Worm (Caenorhabditis elegans) whole organism, L1 larva: ENCODE data around the gene F28C10.1.

Source experiments
- C34B4.2 ChIP-seq: sonication (generic microtip); optimal IDR thresholded peaks from 2 replicates; lab custom pipeline; 2017; ENCODE audit warnings: mild to moderate bottlenecking, missing genetic modification characterization, missing compliant biosample characterization
- F16B12.6 ChIP-seq: fragments of 150-350 bp; optimal IDR thresholded peaks from 2 replicates; lab custom pipeline; 2014; ENCODE audit warnings: missing biosample characterization, missing genetic modification characterization
- blmp-1 ChIP-seq: fragments of 150-350 bp; optimal IDR thresholded peaks from 2 replicates; lab custom pipeline; 2014; ENCODE audit warnings: missing biosample characterization, missing genetic modification characterization
- ceh-63 ChIP-seq: fragments of 200-800 bp; sonication (Bioruptor generic); optimal IDR thresholded peaks from 2 replicates; lab custom pipeline; 2018; ENCODE audit warnings: mild to moderate bottlenecking, missing genetic modification characterization, missing compliant biosample characterization
- ceh-82 ChIP-seq, 3 experiments: fragments of 150-350 bp in 1 of 3; sonication (generic microtip) in 2 of 3; optimal IDR thresholded peaks; 2 replicates each; lab custom pipeline; 2014 to 2017; ENCODE audit warnings: missing biosample characterization in 3 of 3, missing genetic modification characterization in 3 of 3
- ceh-90 ChIP-seq: sonication (generic microtip); optimal IDR thresholded peaks from 2 replicates; lab custom pipeline; 2016; ENCODE audit warnings: missing genetic modification characterization, missing compliant biosample characterization
- dsc-1 ChIP-seq: sonication (generic microtip); optimal IDR thresholded peaks from 2 replicates; lab custom pipeline; 2016; ENCODE audit warnings: mild to moderate bottlenecking, missing genetic modification characterization, missing compliant biosample characterization
- efl-1 ChIP-seq, 4 experiments: fragments of 150-350 bp; optimal IDR thresholded peaks in 3 of 4; peaks in 1 of 4; 1 replicate in 1 of 4; 2 replicates in 3 of 4; lab custom pipeline; 2014; ENCODE audit warnings: missing biosample characterization in 2 of 4, missing genetic modification characterization in 2 of 4, missing genetic modification reagents in 2 of 4
- egl-13 ChIP-seq: sonication (generic microtip); optimal IDR thresholded peaks from 2 replicates; lab custom pipeline; 2016; ENCODE audit warnings: missing genotype, missing genetic modification reagents, missing genetic modification characterization, missing compliant biosample characterization
- egl-27 ChIP-seq, 2 experiments: fragments of 150-350 bp in 1 of 2; sonication (generic microtip); optimal IDR thresholded peaks; 3 replicates each; lab custom pipeline; 2017 to 2018; ENCODE audit warnings: missing biosample characterization in 2 of 2, missing genetic modification characterization in 2 of 2, missing genetic modification reagents in 2 of 2
- elt-3 ChIP-seq, 6 experiments: fragments of 150-350 bp in 1 of 6; sonication (generic microtip); optimal IDR thresholded peaks; 2 replicates each; lab custom pipeline; 2017 to 2018; ENCODE audit warnings: missing biosample characterization in 6 of 6, missing genetic modification characterization in 6 of 6, inconsistent platforms in 1 of 6
- fkh-4 ChIP-seq: sonication (generic microtip); optimal IDR thresholded peaks from 2 replicates; lab custom pipeline; 2016; ENCODE audit warnings: missing compliant biosample characterization, missing genetic modification characterization, borderline replicate concordance
- fkh-8 ChIP-seq: sonication (generic microtip); optimal IDR thresholded peaks from 2 replicates; lab custom pipeline; 2016; ENCODE audit warnings: mild to moderate bottlenecking, missing genetic modification characterization, missing compliant biosample characterization
- fos-1 ChIP-seq: fragments of 150-350 bp; optimal IDR thresholded peaks from 2 replicates; lab custom pipeline; 2014; ENCODE audit warnings: missing biosample characterization, missing genetic modification characterization
- lsy-2 ChIP-seq, 2 experiments: fragments of 150-350 bp; optimal IDR thresholded peaks; 2 replicates each; lab custom pipeline; 2014; ENCODE audit warnings: missing biosample characterization in 2 of 2, missing genetic modification characterization in 2 of 2
- mep-1 ChIP-seq: fragments of 150-350 bp; optimal IDR thresholded peaks from 2 replicates; lab custom pipeline; 2014; ENCODE audit warnings: missing biosample characterization, missing genetic modification characterization
- nhr-237 ChIP-seq: fragments of 150-350 bp; optimal IDR thresholded peaks from 2 replicates; lab custom pipeline; 2014; ENCODE audit warnings: missing biosample characterization, missing genetic modification characterization
- nhr-47 ChIP-seq: sonication (generic microtip); optimal IDR thresholded peaks from 2 replicates; lab custom pipeline; 2016; ENCODE audit warnings: mild to moderate bottlenecking, missing genetic modification characterization, moderate library complexity, missing compliant biosample characterization
- nhr-77 ChIP-seq: fragments of 150-350 bp; optimal IDR thresholded peaks from 2 replicates; lab custom pipeline; 2014; ENCODE audit warnings: missing biosample characterization, missing genetic modification characterization
- nhr-85 ChIP-seq: sonication (generic microtip); peaks from one replicate; lab custom pipeline; 2016; ENCODE audit warnings: missing genetic modification characterization, inconsistent platforms, missing compliant biosample characterization
- nhr-90 ChIP-seq: sonication (generic microtip); optimal IDR thresholded peaks from 2 replicates; lab custom pipeline; 2016; ENCODE audit warnings: mild to moderate bottlenecking, missing genetic modification characterization, missing compliant biosample characterization; ENCODE audit not compliant: poor library complexity
- pax-3 ChIP-seq: fragments of 200-800 bp; sonication (Bioruptor generic); optimal IDR thresholded peaks from 2 replicates; lab custom pipeline; 2018; ENCODE audit warnings: mild to moderate bottlenecking, missing genetic modification characterization, moderate library complexity, missing compliant biosample characterization
- pqm-1 ChIP-seq: sonication (generic microtip); optimal IDR thresholded peaks from 3 replicates; lab custom pipeline; 2017; ENCODE audit warnings: missing biosample characterization, missing genetic modification characterization
- rnt-1 ChIP-seq: sonication (generic microtip); optimal IDR thresholded peaks from 2 replicates; lab custom pipeline; 2016; ENCODE audit warnings: mild to moderate bottlenecking, missing genetic modification characterization, moderate library complexity, missing compliant biosample characterization
- snpc-4 ChIP-seq: fragments of 150-350 bp; optimal IDR thresholded peaks from 2 replicates; lab custom pipeline; 2014; ENCODE audit warnings: missing biosample characterization, missing genetic modification characterization
- sptf-1 ChIP-seq: fragments of 150-350 bp; optimal IDR thresholded peaks from 2 replicates; lab custom pipeline; 2014; ENCODE audit warnings: missing biosample characterization, missing genetic modification characterization
- tlp-1 ChIP-seq: fragments of 150-350 bp; optimal IDR thresholded peaks from 2 replicates; lab custom pipeline; 2014; ENCODE audit warnings: missing biosample characterization, missing genetic modification characterization
- unc-130 ChIP-seq: fragments of 150-350 bp; optimal IDR thresholded peaks from 2 replicates; lab custom pipeline; 2017; ENCODE audit warnings: missing biosample characterization, missing genetic modification characterization, inconsistent platforms
- xbp-1 ChIP-seq: sonication (generic microtip); optimal IDR thresholded peaks from 2 replicates; lab custom pipeline; 2016; ENCODE audit warnings: missing genetic modification characterization, missing compliant biosample characterization
- zag-1 ChIP-seq: fragments of 150-350 bp; optimal IDR thresholded peaks from 2 replicates; lab custom pipeline; 2014; ENCODE audit warnings: missing biosample characterization, missing genetic modification characterization
- zip-4 ChIP-seq: fragments of 200-800 bp; sonication (Bioruptor generic); optimal IDR thresholded peaks from 2 replicates; lab custom pipeline; 2018; ENCODE audit warnings: mild to moderate bottlenecking, missing genetic modification characterization, moderate library complexity, missing compliant biosample characterization

Gene F28C10.1

ce11 chrX:504046-504843 lies 38.7 kb upstream of the F28C10.1 start (continued):
- no peak for TF ChIP-seq nhr-237 (tag; lab: Kevin White, UChicago)

DNA sequence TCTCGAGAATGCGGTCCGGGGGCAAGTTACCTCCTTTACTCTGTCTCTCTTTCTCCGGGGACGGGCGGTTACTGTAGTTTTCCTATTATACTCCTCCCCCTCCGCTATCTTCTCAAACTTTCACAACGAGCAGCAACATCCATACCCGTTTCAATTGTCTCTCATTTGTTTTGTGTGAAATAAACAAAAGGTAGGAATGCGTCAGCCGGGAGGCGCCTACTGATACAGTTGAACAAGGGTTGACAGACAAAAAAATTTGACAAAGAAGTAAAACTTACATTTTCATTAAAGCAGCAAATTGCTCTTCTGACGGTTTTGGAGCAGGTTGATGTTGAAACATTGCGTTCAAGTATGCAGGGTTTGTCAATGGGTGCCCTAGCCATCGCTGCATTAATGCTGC lies 37.9 kb upstream of the F28C10.1 start:
- TF ChIP-seq F16B12.6 (tag; lab: Kevin White, UChicago), result no peak
- TF ChIP-seq ceh-63, result no peak
- peak in 1 of 6 experiments; percentile 0 for TF ChIP-seq elt-3 (tag; optimal IDR thresholded peaks at IDR 0.05; lab: Kevin White, UChicago)
- peak; percentile 18 for TF ChIP-seq blmp-1 (tag; lab: Kevin White, UChicago)
- peak in 1 of 2 experiments; percentile 6 for TF ChIP-seq lsy-2 (tag; optimal IDR thresholded peaks at IDR 0.05; lab: Kevin White, UChicago)
- no peak for TF ChIP-seq efl-1 (optimal IDR thresholded peaks at IDR 0.05; lab: Kevin White, UChicago)
- TF ChIP-seq efl-1 (GFP tag; optimal IDR thresholded peaks at IDR 0.05 in 1 of 2; lab: Kevin White, UChicago), result peak in 1 of 2 experiments; percentile 28
- no peak for TF ChIP-seq xbp-1
- TF ChIP-seq nhr-85 (tag; lab: Kevin White, UChicago), result no peak

DNA sequence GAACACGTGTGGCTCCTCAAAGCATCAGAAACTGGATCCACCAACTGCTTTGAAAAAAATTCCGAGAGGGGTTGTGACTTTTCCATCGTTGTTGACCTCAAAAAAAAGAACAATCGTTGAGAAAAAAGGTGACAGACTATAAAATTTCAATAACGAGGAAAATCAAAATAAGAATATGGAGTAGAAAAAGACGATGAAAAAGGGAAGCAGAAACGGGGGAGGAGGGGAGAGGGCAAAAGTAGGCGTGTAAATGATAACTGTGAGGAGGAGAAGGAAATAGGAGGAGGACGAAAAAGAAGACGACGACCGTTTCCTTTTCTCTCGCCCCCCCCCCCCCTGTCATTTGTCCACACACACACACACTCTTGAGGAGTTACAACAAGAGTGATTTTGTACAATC lies 36.1 kb upstream of the F28C10.1 start, which contains the start of gene B0310.2:
Gene B0310.2 (minus strand): TSS at position 101 of the 400 bp plus-strand sequence.
- TF ChIP-seq blmp-1 (tag; lab: Kevin White, UChicago) (peak; percentile 10), elt-3 (tag; optimal IDR thresholded peaks at IDR 0.05; lab: Kevin White, UChicago) (peak in 1 of 6 experiments; percentile 28), fkh-4 (no peak), nhr-85 (tag; lab: Kevin White, UChicago) (peak; percentile 48)

DNA sequence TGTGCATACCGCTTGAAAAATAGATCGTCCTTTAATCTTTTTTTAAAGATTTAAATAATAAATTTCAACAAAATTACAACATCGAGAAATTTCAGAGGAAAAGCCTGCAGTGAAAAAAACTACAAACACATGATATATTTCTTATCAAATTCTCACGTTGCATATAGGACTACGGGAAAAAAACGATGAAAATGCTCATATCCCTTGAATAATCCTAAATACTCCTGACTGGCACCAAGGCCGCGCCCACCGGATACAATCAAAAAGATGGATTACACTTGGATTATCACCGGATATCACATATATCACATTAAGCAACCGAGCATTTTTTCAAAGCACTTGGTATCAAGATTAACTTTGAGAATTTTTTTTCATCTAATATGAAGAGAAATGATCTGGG lies 28.9 kb upstream of the F28C10.1 start:
- TF ChIP-seq dsc-1 (tag; lab: Kevin White, UChicago) (peak; percentile 32), fkh-8 (tag; lab: Kevin White, UChicago) (peak; percentile 63), nhr-47 (no peak)
- TF ChIP-seq, all 84 proteins: peak for 2

DNA sequence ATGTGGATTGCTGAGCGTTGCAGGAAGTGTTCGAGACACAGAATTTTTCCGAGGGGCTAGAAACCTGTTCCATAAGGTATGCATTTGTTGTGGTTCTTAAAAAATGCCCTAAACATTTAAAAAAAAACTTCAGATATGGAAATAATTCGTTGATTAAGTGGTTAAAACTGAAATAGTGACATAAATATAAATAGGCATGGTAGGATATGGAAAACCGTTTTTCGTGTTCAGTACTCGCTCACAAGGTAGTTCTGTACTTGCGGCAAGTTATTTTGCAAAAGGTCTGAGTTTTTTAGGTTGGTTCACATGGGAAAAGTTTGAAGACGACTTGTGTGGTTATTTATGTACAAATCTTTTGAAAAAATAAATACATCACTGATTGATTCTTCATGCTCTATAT lies 22.0 kb upstream of the F28C10.1 start, which contains the start of gene B0310.3:
Gene B0310.3 (minus strand): TSS at position 101 of the 400 bp plus-strand sequence.
- TF ChIP-seq pqm-1 (no peak), mep-1 (no peak), egl-27 (tag; optimal IDR thresholded peaks at IDR 0.05; lab: Kevin White, UChicago) (no peak), zip-4 (GFP tag; lab: Kevin White, UChicago) (no peak), nhr-77 (tag; lab: Kevin White, UChicago) (no peak), nhr-90 (no peak), unc-130 (tag; lab: Kevin White, UChicago) (no peak), rnt-1 (tag; lab: Kevin White, UChicago) (no peak), zag-1 (tag; lab: Kevin White, UChicago) (no peak), egl-13 (tag; lab: Kevin White, UChicago) (no peak), nhr-237 (tag; lab: Kevin White, UChicago) (no peak), ceh-90 (tag; lab: Kevin White, UChicago) (no peak)

DNA sequence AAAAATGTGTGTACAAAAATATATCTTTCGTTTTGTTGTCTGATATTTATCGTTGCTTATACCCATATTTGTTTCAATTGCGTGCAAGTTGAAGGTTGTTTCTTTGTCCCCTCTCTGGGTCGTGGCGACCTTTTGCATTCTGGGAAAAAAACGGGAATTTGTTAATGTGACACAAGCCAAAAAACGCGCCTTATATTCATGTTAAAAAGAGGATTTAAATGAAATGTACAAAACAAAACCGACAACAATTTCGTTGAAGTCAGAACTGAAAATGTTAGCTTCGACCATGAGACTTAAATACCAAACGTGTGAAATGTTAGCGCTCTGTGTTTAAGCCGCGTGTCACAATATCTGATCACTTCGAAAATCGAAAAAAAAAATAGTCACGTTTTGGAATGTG lies 18.4 kb upstream of the F28C10.1 start:
- TF ChIP-seq nhr-77 (tag; lab: Kevin White, UChicago), result no peak
- no peak for TF ChIP-seq nhr-237 (tag; lab: Kevin White, UChicago)
- no peak for TF ChIP-seq tlp-1 (tag; lab: Kevin White, UChicago)
- no peak for TF ChIP-seq ceh-82 (tag; optimal IDR thresholded peaks at IDR 0.05; lab: Kevin White, UChicago)
- no peak for TF ChIP-seq sptf-1 (tag; lab: Kevin White, UChicago)
- no peak for TF ChIP-seq fkh-8 (tag; lab: Kevin White, UChicago)
- no peak for TF ChIP-seq snpc-4 (tag; lab: Kevin White, UChicago)
- no peak for TF ChIP-seq xbp-1
- no peak for TF ChIP-seq fos-1 (tag; lab: Kevin White, UChicago)
- no peak for TF ChIP-seq pax-3 (tag; lab: Kevin White, UChicago)
- TF ChIP-seq zip-4 (GFP tag; lab: Kevin White, UChicago), result no peak
- no peak for TF ChIP-seq F16B12.6 (tag; lab: Kevin White, UChicago)
- TF ChIP-seq egl-13 (tag; lab: Kevin White, UChicago), result no peak
- TF ChIP-seq C34B4.2 (tag; lab: Kevin White, UChicago), result no peak
